Worm (Caenorhabditis elegans): ENCODE results near the gene znfx-1.

znfx-1 gene

DNA sequence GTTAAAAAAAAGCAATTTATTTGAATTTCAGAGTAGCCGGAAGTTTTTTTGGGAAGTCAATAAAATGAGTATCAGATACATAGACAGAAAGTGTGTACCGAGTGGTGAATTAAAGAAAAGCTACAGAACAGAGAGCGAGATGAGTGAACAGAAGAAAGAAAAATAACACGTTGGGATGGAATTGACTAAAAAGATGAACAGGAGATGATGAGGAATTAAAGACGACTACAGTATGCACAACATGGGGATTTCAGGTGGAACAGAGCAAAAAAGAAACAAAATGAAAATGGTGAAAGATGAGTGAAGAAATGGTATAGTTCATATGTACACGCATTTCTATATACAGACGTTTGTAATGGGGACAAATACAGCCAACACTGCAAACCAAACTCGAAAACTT, 57.8 kb downstream of the znfx-1 start:
- TF ChIP-seq sma-3 (GFP tag; optimal IDR thresholded peaks at IDR 0.05) (no peak), snpc-4 (tag; optimal IDR thresholded peaks at IDR 0.05) (no peak), nhr-21 (tag; optimal IDR thresholded peaks at IDR 0.05) (no peak), unc-39 (tag; optimal IDR thresholded peaks at IDR 0.05) (no peak), gmeb-1 (tag; optimal IDR thresholded peaks at IDR 0.05) (no peak), elt-1 (tag; optimal IDR thresholded peaks at IDR 0.05) (no peak), blmp-1 (tag; optimal IDR thresholded peaks at IDR 0.05; ENCODE audit: insufficient read depth) (no peak), ama-1 (optimal IDR thresholded peaks at IDR 0.05) (no peak)
